Fruit fly (Drosophila melanogaster) whole organism, wandering third instar larva: ENCODE data around the gene pasha.

Experiments used
- Abd-B ChIP-seq: fragments of >200 bp; optimal IDR thresholded peaks from 2 replicates; lab custom pipeline; 2017; ENCODE audit warnings: missing biosample characterization, missing genetic modification characterization
- CG32264 ChIP-seq: fragments of 200-800 bp; sonication (Bioruptor generic); optimal IDR thresholded peaks from 2 replicates; lab custom pipeline; 2016; ENCODE audit warnings: missing biosample characterization, missing genetic modification characterization
- CG9705 ChIP-seq: fragments of 200-800 bp; sonication (Bioruptor generic); optimal IDR thresholded peaks from 2 replicates; lab custom pipeline; 2018; ENCODE audit warnings: missing biosample characterization, mild to moderate bottlenecking, missing genetic modification characterization
- CrebA ChIP-seq: fragments of 200-800 bp; sonication (Bioruptor generic); optimal IDR thresholded peaks from 2 replicates; lab custom pipeline; 2016; ENCODE audit warnings: missing biosample characterization, mild to moderate bottlenecking, missing genetic modification characterization, borderline replicate concordance
- Dfd ChIP-seq: fragments of >200 bp; optimal IDR thresholded peaks from 2 replicates; lab custom pipeline; 2017; ENCODE audit warnings: missing biosample characterization, missing genetic modification characterization
- Dif ChIP-seq: fragments of 200-275, 200-300 bp; sonication (Bioruptor generic); optimal IDR thresholded peaks from 2 replicates; lab custom pipeline; 2018; ENCODE audit warnings: missing biosample characterization, missing genetic modification characterization; ENCODE audit not compliant: partially characterized antibody
- GATAd ChIP-seq: sonication (Bioruptor generic); optimal IDR thresholded peaks from 2 replicates; lab custom pipeline; 2016; ENCODE audit warnings: missing biosample characterization, missing genetic modification characterization
- HLH106 ChIP-seq: fragments of 200-800 bp; optimal IDR thresholded peaks from 3 replicates; lab custom pipeline; 2019; ENCODE audit warnings: missing biosample characterization, mild to moderate bottlenecking, missing genetic modification characterization, moderate library complexity
- Hnf4 ChIP-seq: fragments of 200-800 bp; sonication (Bioruptor generic); optimal IDR thresholded peaks from 2 replicates; lab custom pipeline; 2016; ENCODE audit warnings: missing biosample characterization, mild to moderate bottlenecking, missing genetic modification characterization
- Hr78 ChIP-seq: fragments of >200 bp; optimal IDR thresholded peaks from 2 replicates; lab custom pipeline; 2017; ENCODE audit warnings: missing biosample characterization, missing genetic modification characterization
- Hr83 ChIP-seq: fragments of 200-300 bp; sonication (Bioruptor generic); optimal IDR thresholded peaks from 2 replicates; lab custom pipeline; 2016; ENCODE audit warnings: missing biosample characterization, mild to moderate bottlenecking, missing genetic modification characterization, moderate library complexity; ENCODE audit not compliant: poor library complexity, severe bottlenecking
- Jra ChIP-seq: sonication (Bioruptor generic); optimal IDR thresholded peaks from 2 replicates; lab custom pipeline; 2016; ENCODE audit warnings: missing biosample characterization, missing genetic modification characterization
- Mio ChIP-seq: sonication (Bioruptor generic); optimal IDR thresholded peaks from 2 replicates; lab custom pipeline; 2016; ENCODE audit warnings: missing biosample characterization, missing genetic modification characterization
- Myc ChIP-seq: fragments of >200 bp; optimal IDR thresholded peaks from 2 replicates; lab custom pipeline; 2017
- N ChIP-seq: fragments of >200 bp; optimal IDR thresholded peaks from 2 replicates; lab custom pipeline; 2018; ENCODE audit warnings: missing biosample characterization, missing external identifiers, missing genetic modification characterization
- OdsH ChIP-seq: fragments of 200-800 bp; sonication (Bioruptor generic); optimal IDR thresholded peaks from 2 replicates; lab custom pipeline; 2016; ENCODE audit warnings: missing biosample characterization, mild to moderate bottlenecking, missing genetic modification characterization
- Rel ChIP-seq, 2 experiments: fragments of 200-800 bp; sonication (Bioruptor generic) in 1 of 2; optimal IDR thresholded peaks; 2 replicates in 1 of 2; 3 replicates in 1 of 2; lab custom pipeline; 2016 to 2019; ENCODE audit warnings: mild to moderate bottlenecking in 2 of 2, missing biosample characterization in 2 of 2, missing genetic modification characterization in 2 of 2, moderate library complexity in 1 of 2
- Sp1 ChIP-seq: fragments of 200-800 bp; sonication (Bioruptor generic); optimal IDR thresholded peaks from 3 replicates; lab custom pipeline; 2019; ENCODE audit warnings: missing biosample characterization, mild to moderate bottlenecking, missing genetic modification characterization, moderate library complexity
- Vsx2 ChIP-seq: fragments of 200-300, 225-300 bp; sonication (Bioruptor generic); optimal IDR thresholded peaks from 2 replicates; lab custom pipeline; 2018; ENCODE audit warnings: missing biosample characterization, missing genetic modification characterization; ENCODE audit not compliant: partially characterized antibody
- br ChIP-seq: fragments of 200-800 bp; sonication (Bioruptor generic); optimal IDR thresholded peaks from 2 replicates; lab custom pipeline; 2016; ENCODE audit warnings: missing biosample characterization, missing genetic modification characterization
- brk ChIP-seq: fragments of 200-800 bp; sonication (Bioruptor generic); optimal IDR thresholded peaks from 2 replicates; lab custom pipeline; 2016; ENCODE audit warnings: missing biosample characterization, mild to moderate bottlenecking, missing genetic modification characterization
- dl ChIP-seq, 2 experiments: fragments of 175-275, 200-275 bp in 1 of 2; fragments of 200-275 bp in 1 of 2; sonication (Bioruptor generic); optimal IDR thresholded peaks; lab custom pipeline; 2018; ENCODE audit warnings: mild to moderate bottlenecking in 2 of 2, missing biosample characterization in 2 of 2, missing genetic modification characterization in 2 of 2, moderate library complexity in 2 of 2; ENCODE audit not compliant: partially characterized antibody in 2 of 2, insufficient read depth in 1 of 2
- dmrt93B ChIP-seq: fragments of 200-800 bp; sonication (Bioruptor generic); optimal IDR thresholded peaks from 2 replicates; lab custom pipeline; 2018; ENCODE audit warnings: missing biosample characterization, mild to moderate bottlenecking, missing genetic modification characterization
- dsf ChIP-seq: sonication (Bioruptor generic); optimal IDR thresholded peaks from 2 replicates; lab custom pipeline; 2016; ENCODE audit warnings: missing biosample characterization, missing genetic modification characterization, borderline replicate concordance
- ey ChIP-seq: fragments of 200-800 bp; sonication (Bioruptor generic); optimal IDR thresholded peaks from 2 replicates; lab custom pipeline; 2016; ENCODE audit warnings: missing biosample characterization, missing genetic modification characterization
- foxo ChIP-seq, 2 experiments: fragments of 200-800 bp; sonication (Bioruptor generic); optimal IDR thresholded peaks; 2 replicates in 1 of 2; 3 replicates in 1 of 2; lab custom pipeline; 2016 to 2017; ENCODE audit warnings: missing biosample characterization in 2 of 2, missing genetic modification characterization in 2 of 2
- fru ChIP-seq: fragments of 200-800 bp; sonication (Bioruptor generic); optimal IDR thresholded peaks from 3 replicates; lab custom pipeline; 2016; ENCODE audit warnings: missing biosample characterization, mild to moderate bottlenecking, missing genetic modification characterization
- h ChIP-seq: fragments of 200-800 bp; sonication (Bioruptor generic); optimal IDR thresholded peaks from 3 replicates; lab custom pipeline; 2016; ENCODE audit warnings: missing biosample characterization, mild to moderate bottlenecking, missing genetic modification characterization
- jim ChIP-seq: fragments of 175-275, 200-325 bp; sonication (Bioruptor generic); optimal IDR thresholded peaks from 2 replicates; lab custom pipeline; 2016; ENCODE audit warnings: missing biosample characterization, mild to moderate bottlenecking, missing genetic modification characterization
- lola ChIP-seq: fragments of >200 bp; optimal IDR thresholded peaks from 2 replicates; lab custom pipeline; 2017; ENCODE audit warnings: missing biosample characterization, missing genetic modification characterization
- pan ChIP-seq: fragments of >200 bp; optimal IDR thresholded peaks from 2 replicates; lab custom pipeline; 2017
- psq ChIP-seq: fragments of 200-800 bp; sonication (Bioruptor generic); optimal IDR thresholded peaks from 3 replicates; lab custom pipeline; 2017; ENCODE audit warnings: missing biosample characterization, mild to moderate bottlenecking, missing genetic modification characterization, moderate library complexity
- rgr ChIP-seq: fragments of 200-800 bp; sonication (Bioruptor generic); optimal IDR thresholded peaks from 3 replicates; lab custom pipeline; 2016; ENCODE audit warnings: missing biosample characterization, mild to moderate bottlenecking, missing genetic modification characterization
- sage ChIP-seq: fragments of 200-800 bp; sonication (Bioruptor generic); optimal IDR thresholded peaks from 2 replicates; lab custom pipeline; 2016; ENCODE audit warnings: missing biosample characterization, mild to moderate bottlenecking, missing genetic modification characterization
- sv ChIP-seq: fragments of 200-800 bp; sonication (Bioruptor generic); optimal IDR thresholded peaks from 3 replicates; lab custom pipeline; 2016; ENCODE audit warnings: missing biosample characterization, missing genetic modification characterization
- tai ChIP-seq: sonication (Bioruptor generic); optimal IDR thresholded peaks from 2 replicates; lab custom pipeline; 2016; ENCODE audit warnings: missing biosample characterization, missing genetic modification characterization
- usp ChIP-seq: fragments of >200 bp; optimal IDR thresholded peaks from 2 replicates; lab custom pipeline; 2017; ENCODE audit warnings: missing biosample characterization, missing genetic modification characterization
- woc ChIP-seq: sonication (Bioruptor generic); optimal IDR thresholded peaks from 2 replicates; lab custom pipeline; 2016; ENCODE audit warnings: missing biosample characterization, mild to moderate bottlenecking, missing genetic modification characterization

The pasha gene

dm6 chr3R:31590281-31590680 lies 27.5 kb upstream of the pasha start, which contains the start of gene CG1638:
CG1638 (plus strand) TSS chr3R:31590581.
- TF ChIP-seq dl (GFP tag; optimal IDR thresholded peaks at IDR 0.05; lab: Kevin White, UChicago; ENCODE audit: insufficient read depth in 1 of 2, partially characterized antibody in 2 of 2) (no peak), br (GFP tag; lab: Kevin White, UChicago) (no peak), Hr78 (GFP tag; lab: Kevin White, UChicago) (no peak), Dif (GFP tag; lab: Kevin White, UChicago) (no peak), h (GFP tag; lab: Kevin White, UChicago) (no peak), pan (no peak), Rel (GFP tag; optimal IDR thresholded peaks at IDR 0.05; lab: Kevin White, UChicago) (no peak), Rel (tag; optimal IDR thresholded peaks at IDR 0.05; lab: Kevin White, UChicago) (no peak), fru (GFP tag; lab: Kevin White, UChicago) (no peak), foxo (GFP tag; optimal IDR thresholded peaks at IDR 0.05; lab: Kevin White, UChicago) (no peak), Sp1 (GFP tag; lab: Kevin White, UChicago) (no peak), Hr83 (no peak), rgr (GFP tag; lab: Kevin White, UChicago) (no peak), lola (GFP tag; lab: Kevin White, UChicago) (no peak)
- TF ChIP-seq, all 38 proteins: peak for 0

dm6 chr3R:31592256-31592879 lies 25.4 kb upstream of the pasha start, which contains the start of gene CG1774:
CG1774 (plus strand) TSS chr3R:31592803.
- TF ChIP-seq ey (peak; percentile 90), dmrt93B (peak; percentile 17), usp (GFP tag; lab: Kevin White, UChicago) (no peak), rgr (GFP tag; lab: Kevin White, UChicago) (peak; percentile 90), br (GFP tag; lab: Kevin White, UChicago) (peak; percentile 90), jim (GFP tag; lab: Kevin White, UChicago) (no peak), CrebA (no peak), brk (GFP tag; lab: Kevin White, UChicago) (peak; percentile 79), foxo (GFP tag; optimal IDR thresholded peaks at IDR 0.05; lab: Kevin White, UChicago) (peak; percentile 78 to 90), Jra (GFP tag; lab: Kevin White, UChicago) (peak; percentile 60), CG9705 (GFP tag; lab: Kevin White, UChicago) (no peak), Dfd (GFP tag; lab: Kevin White, UChicago) (no peak), h (GFP tag; lab: Kevin White, UChicago) (peak; percentile 93), Hnf4 (GFP tag; lab: Kevin White, UChicago) (peak; percentile 83), dsf (GFP tag; lab: Kevin White, UChicago) (no peak), Vsx2 (GFP tag; lab: Kevin White, UChicago) (no peak), Abd-B (no peak), pan (no peak), CG32264 (GFP tag; lab: Kevin White, UChicago) (peak; percentile 53), Hr78 (GFP tag; lab: Kevin White, UChicago) (no peak), sage (GFP tag; lab: Kevin White, UChicago) (peak; percentile 49), Sp1 (GFP tag; lab: Kevin White, UChicago) (peak; percentile 75), psq (peak; percentile 75), Dif (GFP tag; lab: Kevin White, UChicago) (no peak), Hr83 (peak; percentile 43), fru (GFP tag; lab: Kevin White, UChicago) (peak; percentile 94), lola (GFP tag; lab: Kevin White, UChicago) (no peak), Mio (GFP tag; lab: Kevin White, UChicago) (peak; percentile 44), GATAd (GFP tag; lab: Kevin White, UChicago) (no peak), Myc (lab: Kevin White, UChicago) (no peak), OdsH (GFP tag; lab: Kevin White, UChicago) (peak; percentile 89), tai (GFP tag; lab: Kevin White, UChicago) (no peak), HLH106 (tag; lab: Kevin White, UChicago) (peak; percentile 58), dl (GFP tag; optimal IDR thresholded peaks at IDR 0.05; lab: Kevin White, UChicago; ENCODE audit: insufficient read depth in 1 of 2, partially characterized antibody in 2 of 2) (no peak), N (GFP tag; lab: Kevin White, UChicago) (no peak), Rel (GFP tag; optimal IDR thresholded peaks at IDR 0.05; lab: Kevin White, UChicago) (peak; percentile 66), Rel (tag; optimal IDR thresholded peaks at IDR 0.05; lab: Kevin White, UChicago) (peak; percentile 10), woc (peak; percentile 56), sv (peak; percentile 47)
- TF ChIP-seq, all 38 proteins: peak for 21
